Worm (Caenorhabditis elegans) whole organism, early embryonic: ENCODE results near the gene ZK328.6.
A peak's percentile ranks its signal among the peaks of the same experiment; 100 is the strongest.

Experiments
- B0310.2 ChIP-seq: sonication (generic microtip); optimal IDR thresholded peaks from 2 replicates; lab custom pipeline; 2016; ENCODE audit warnings: mild to moderate bottlenecking, missing genetic modification characterization, missing compliant biosample characterization
- F13C5.2 ChIP-seq: sonication (generic microtip); optimal IDR thresholded peaks from 2 replicates; lab custom pipeline; 2017; ENCODE audit warnings: mild to moderate bottlenecking, missing genetic modification characterization, inconsistent platforms, missing compliant biosample characterization
- aly-1 ChIP-seq: sonication (generic microtip); optimal IDR thresholded peaks from 2 replicates; lab custom pipeline; 2016; ENCODE audit warnings: missing genetic modification characterization, missing compliant biosample characterization
- ama-1 ChIP-seq: fragments of 150-350 bp; optimal IDR thresholded peaks from 2 replicates; lab custom pipeline; 2014
- ceh-13 ChIP-seq: fragments of 200-800 bp; sonication (Bioruptor generic); optimal IDR thresholded peaks from 2 replicates; lab custom pipeline; 2018; ENCODE audit warnings: mild to moderate bottlenecking, missing genetic modification characterization, missing compliant biosample characterization
- ceh-36 ChIP-seq: sonication (generic microtip); optimal IDR thresholded peaks from 2 replicates; lab custom pipeline; 2016; ENCODE audit warnings: missing genetic modification characterization, inconsistent platforms, missing compliant biosample characterization
- ets-7 ChIP-seq: sonication (generic microtip); optimal IDR thresholded peaks from 2 replicates; lab custom pipeline; 2016; ENCODE audit warnings: missing genotype, missing genetic modification characterization, missing compliant biosample characterization
- flt-1 ChIP-seq: fragments of 200-800 bp; sonication (Bioruptor generic); IDR thresholded peaks from 2 replicates; pipeline ENCODE4 v1.3.6; 2022; ENCODE audit warnings: missing genetic modification characterization, missing compliant biosample characterization
- hmbx-1 ChIP-seq: sonication (generic microtip); optimal IDR thresholded peaks from 2 replicates; lab custom pipeline; 2016; ENCODE audit warnings: mild to moderate bottlenecking, missing genetic modification characterization, missing compliant biosample characterization
- hmg-4 ChIP-seq: fragments of 200-800 bp; sonication (Bioruptor generic); optimal IDR thresholded peaks from 2 replicates; lab custom pipeline; 2018; ENCODE audit warnings: mild to moderate bottlenecking, missing genetic modification characterization, missing compliant biosample characterization
- hnd-1 ChIP-seq: sonication (generic microtip); optimal IDR thresholded peaks from 2 replicates; lab custom pipeline; 2016; ENCODE audit warnings: missing genetic modification characterization, missing compliant biosample characterization
- pes-1 ChIP-seq: fragments of 200-800 bp; sonication (Bioruptor generic); IDR thresholded peaks from 2 replicates; pipeline ENCODE4 v1.3.6; 2022; ENCODE audit warnings: missing genetic modification reagents, missing genetic modification characterization, missing compliant biosample characterization
- scrt-1 ChIP-seq: fragments of 200-800 bp; sonication (Bioruptor generic); IDR thresholded peaks from 2 replicates; pipeline ENCODE4 v1.3.6; 2022; ENCODE audit warnings: missing genetic modification characterization, missing compliant biosample characterization
- sea-1 ChIP-seq: fragments of 200-800 bp; sonication (Bioruptor generic); conservative IDR thresholded peaks from 2 replicates; pipeline ENCODE4 v1.3.6; 2022; ENCODE audit warnings: missing genetic modification characterization, missing compliant biosample characterization
- tbx-11 ChIP-seq: fragments of 200-800 bp; sonication (Bioruptor generic); IDR thresholded peaks from 2 replicates; pipeline ENCODE4 v1.3.6; 2022; ENCODE audit warnings: missing genetic modification characterization, missing compliant biosample characterization
- tbx-37 ChIP-seq: fragments of 200-800 bp; sonication (Bioruptor generic); conservative IDR thresholded peaks from 2 replicates; pipeline ENCODE4 v1.3.6; 2022; ENCODE audit warnings: missing genetic modification reagents, missing genetic modification characterization, missing compliant biosample characterization
- tra-4 ChIP-seq: sonication (generic microtip); optimal IDR thresholded peaks from 2 replicates; lab custom pipeline; 2017; ENCODE audit warnings: missing genetic modification characterization, missing compliant biosample characterization

ZK328.6 gene

DNA sequence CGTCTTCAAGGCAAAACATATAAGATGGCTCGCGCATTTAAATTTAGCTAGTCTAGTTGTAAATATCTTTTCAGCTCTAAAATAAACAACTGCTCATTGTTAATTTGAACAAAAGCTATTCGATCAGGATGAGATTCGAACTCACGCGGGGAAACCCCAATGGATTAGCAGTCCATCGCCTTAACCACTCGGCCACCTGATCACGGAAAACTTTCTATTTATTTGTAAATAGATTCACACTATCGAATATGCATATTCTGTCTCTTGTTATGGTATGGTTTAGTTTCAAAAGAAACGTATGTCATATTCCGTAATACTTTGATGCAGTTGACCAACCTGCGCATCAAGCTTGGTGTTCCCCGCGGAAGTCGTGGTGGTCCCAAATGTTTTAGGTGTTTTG lies 25.8 kb upstream of the ZK328.6 start:
- TF ChIP-seq hmbx-1 (tag; lab: Kevin White, UChicago) (no peak), pes-1 (GFP tag; lab: Robert Waterston, UW) (no peak), flt-1 (GFP tag; lab: Robert Waterston, UW) (no peak), aly-1 (tag; lab: Kevin White, UChicago) (no peak), B0310.2 (tag; lab: Kevin White, UChicago) (no peak), F13C5.2 (tag; lab: Kevin White, UChicago) (no peak), ama-1 (lab: Kevin White, UChicago) (no peak), ets-7 (tag; lab: Kevin White, UChicago) (no peak), hmg-4 (GFP tag; lab: Kevin White, UChicago) (no peak), tbx-37 (GFP tag; lab: Robert Waterston, UW) (no peak), tra-4 (tag; lab: Kevin White, UChicago) (no peak)

DNA sequence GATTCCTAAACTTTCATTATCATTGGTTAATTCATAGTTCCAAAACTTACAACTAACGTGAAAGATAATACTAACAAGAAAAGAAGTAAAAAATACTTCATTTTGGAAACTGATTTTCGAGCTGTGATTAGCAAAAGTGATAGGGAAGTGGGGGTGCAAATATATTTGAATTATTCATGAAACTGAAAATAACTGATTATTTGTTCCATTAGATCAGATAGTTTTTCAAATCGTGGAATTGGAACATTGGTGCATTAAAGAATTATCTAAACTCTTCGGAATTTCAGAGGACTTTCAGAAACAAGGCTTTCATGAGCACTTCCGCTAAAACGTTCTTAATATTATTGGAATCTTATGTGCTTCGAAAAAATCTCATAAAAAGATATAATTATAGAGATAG lies 25.3 kb upstream of the ZK328.6 start, which contains the start of gene F40H6.5:
F40H6.5 (minus strand) TSS at position 101 of the 400 bp plus-strand sequence.
- TF ChIP-seq hmg-4 (GFP tag; lab: Kevin White, UChicago) (no peak), ceh-13 (GFP tag; lab: Kevin White, UChicago) (no peak), flt-1 (GFP tag; lab: Robert Waterston, UW) (no peak), hmbx-1 (tag; lab: Kevin White, UChicago) (no peak), tra-4 (tag; lab: Kevin White, UChicago) (no peak), scrt-1 (GFP tag; lab: Robert Waterston, UW) (no peak), sea-1 (GFP tag; lab: Robert Waterston, UW) (no peak), tbx-11 (GFP tag; lab: Robert Waterston, UW) (no peak), pes-1 (GFP tag; lab: Robert Waterston, UW) (no peak), ama-1 (lab: Kevin White, UChicago) (no peak), ceh-36 (no peak), ets-7 (tag; lab: Kevin White, UChicago) (no peak), B0310.2 (tag; lab: Kevin White, UChicago) (no peak), aly-1 (tag; lab: Kevin White, UChicago) (no peak), F13C5.2 (tag; lab: Kevin White, UChicago) (no peak), hnd-1 (no peak)

DNA sequence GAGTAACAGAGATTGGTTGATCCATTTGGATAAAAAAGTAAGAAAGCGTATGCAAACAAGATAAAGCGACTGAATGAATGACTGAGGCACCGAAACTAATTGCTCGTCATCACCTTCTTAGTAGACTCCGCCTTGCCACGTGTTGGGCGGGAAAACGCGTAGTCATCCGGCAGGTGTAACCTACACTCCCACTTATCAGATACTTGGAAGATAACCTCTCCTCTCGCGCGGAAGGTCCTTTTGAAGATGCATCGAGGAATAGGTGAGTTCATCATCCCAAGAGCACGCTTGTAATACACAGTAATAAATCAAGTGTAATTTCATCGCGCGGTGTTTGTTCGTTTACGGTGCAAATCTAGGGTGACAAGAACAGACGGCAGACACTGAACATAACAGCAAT lies 16.5 kb upstream of the ZK328.6 start, which contains the start of gene tbx-11:
tbx-11 (minus strand) TSS at position 101 of the 400 bp plus-strand sequence.
- TF ChIP-seq flt-1 (GFP tag; lab: Robert Waterston, UW) (no peak), ets-7 (tag; lab: Kevin White, UChicago) (no peak), B0310.2 (tag; lab: Kevin White, UChicago) (no peak), hmbx-1 (tag; lab: Kevin White, UChicago) (no peak), scrt-1 (GFP tag; lab: Robert Waterston, UW) (no peak), tra-4 (tag; lab: Kevin White, UChicago) (no peak), tbx-37 (GFP tag; lab: Robert Waterston, UW) (no peak), pes-1 (GFP tag; lab: Robert Waterston, UW) (no peak), aly-1 (tag; lab: Kevin White, UChicago) (no peak), ceh-13 (GFP tag; lab: Kevin White, UChicago) (no peak)

DNA sequence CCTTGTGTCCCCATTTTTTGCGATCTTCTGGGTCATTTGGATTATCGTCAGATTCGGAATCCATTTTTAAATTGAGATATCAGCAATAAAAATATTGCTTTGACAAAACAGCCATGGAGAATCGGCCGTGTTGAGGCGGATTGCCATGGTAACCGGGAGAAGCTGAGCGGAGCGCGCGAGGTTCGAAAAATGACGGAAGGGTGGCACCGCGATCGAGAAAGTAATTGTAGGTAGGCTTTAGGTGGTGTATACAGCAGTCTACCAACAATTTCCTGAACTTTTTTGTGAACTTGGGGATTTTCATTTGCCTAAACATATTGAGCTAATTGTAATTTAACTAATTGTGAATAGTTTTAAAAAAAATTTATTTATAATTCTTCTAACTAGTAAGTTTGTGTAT lies 9.0 kb upstream of the ZK328.6 start, which contains the start of gene ift-139:
ift-139 (minus strand) TSS at position 101 of the 400 bp plus-strand sequence.
- TF ChIP-seq ama-1 (lab: Kevin White, UChicago) (no peak), flt-1 (GFP tag; lab: Robert Waterston, UW) (no peak), pes-1 (GFP tag; lab: Robert Waterston, UW) (no peak), ets-7 (tag; lab: Kevin White, UChicago) (no peak), F13C5.2 (tag; lab: Kevin White, UChicago) (no peak), tbx-11 (GFP tag; lab: Robert Waterston, UW) (no peak), sea-1 (GFP tag; lab: Robert Waterston, UW) (no peak)

DNA sequence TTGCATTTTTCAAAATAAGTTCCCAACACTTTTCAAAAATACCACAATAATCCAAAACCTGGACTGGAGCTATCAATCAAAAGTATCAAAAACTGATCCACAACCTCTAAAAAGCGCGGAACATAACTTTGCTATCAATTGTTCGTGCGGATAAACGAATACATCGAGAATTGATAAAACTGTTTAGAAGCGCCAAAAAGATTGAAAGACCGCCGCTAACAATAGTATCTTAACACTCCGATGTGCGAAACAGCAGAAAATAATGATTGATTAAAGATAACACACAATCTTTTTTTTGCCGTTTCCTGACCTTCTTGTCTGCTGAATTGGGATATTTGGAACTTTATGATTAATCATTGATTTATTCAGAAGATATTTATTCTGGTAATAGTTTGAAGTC lies 2.0 kb downstream of the ZK328.6 start, which contains the start of gene tbx-7:
tbx-7 (minus strand) TSS at position 101 of the 400 bp plus-strand sequence.
- TF ChIP-seq ets-7 (tag; lab: Kevin White, UChicago): no peak
- TF ChIP-seq hmg-4 (GFP tag; lab: Kevin White, UChicago): no peak
- TF ChIP-seq hmbx-1 (tag; lab: Kevin White, UChicago): no peak
- no peak for TF ChIP-seq F13C5.2 (tag; lab: Kevin White, UChicago)
- no peak for TF ChIP-seq ama-1 (lab: Kevin White, UChicago)
- no peak for TF ChIP-seq scrt-1 (GFP tag; lab: Robert Waterston, UW)
- no peak for TF ChIP-seq tra-4 (tag; lab: Kevin White, UChicago)
- no peak for TF ChIP-seq B0310.2 (tag; lab: Kevin White, UChicago)
- TF ChIP-seq flt-1 (GFP tag; lab: Robert Waterston, UW): no peak
- no peak for TF ChIP-seq sea-1 (GFP tag; lab: Robert Waterston, UW)
- TF ChIP-seq ceh-36: no peak
- no peak for TF ChIP-seq aly-1 (tag; lab: Kevin White, UChicago)
- TF ChIP-seq tbx-11 (GFP tag; lab: Robert Waterston, UW): no peak
- TF ChIP-seq ceh-13 (GFP tag; lab: Kevin White, UChicago): no peak
- TF ChIP-seq tbx-37 (GFP tag; lab: Robert Waterston, UW): no peak
- TF ChIP-seq hnd-1: no peak

DNA sequence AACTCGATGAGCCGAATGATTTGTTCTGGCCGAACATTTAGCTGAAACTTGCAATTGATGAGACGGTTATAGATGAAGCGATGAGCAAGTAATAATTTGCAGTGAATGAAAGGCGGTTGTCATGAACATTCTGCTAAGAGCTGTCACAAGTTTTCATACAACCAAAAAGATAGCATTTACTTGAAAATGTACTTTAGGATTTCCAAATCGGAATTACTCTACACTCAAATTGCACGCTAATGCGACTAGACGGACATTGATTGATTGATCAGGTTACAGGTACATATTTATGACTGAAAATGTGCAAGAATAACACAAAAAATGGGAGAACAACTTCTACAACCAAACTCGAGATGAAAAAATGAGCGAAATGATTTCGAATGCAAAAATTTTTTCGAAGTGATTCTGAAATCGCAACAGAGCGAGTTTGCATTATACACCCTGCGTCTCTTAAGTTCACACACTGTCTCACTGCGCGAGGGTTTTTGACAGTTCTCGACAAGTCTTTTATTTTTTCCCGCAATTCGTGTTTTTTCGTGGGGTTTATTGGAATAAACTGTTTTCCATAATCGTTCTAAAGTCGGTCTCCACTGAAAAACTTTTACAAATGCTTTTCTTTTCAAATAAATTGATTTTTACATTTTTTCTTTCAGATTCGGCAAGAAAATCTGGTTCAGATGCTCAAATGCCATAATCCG lies 10.7 kb downstream of the ZK328.6 start, which contains the start of the genes npp-10 and cyk-3:
npp-10 (minus strand) TSS at position 51 of the 698 bp plus-strand sequence.
cyk-3 (plus strand) TSS at position 648 of the 698 bp plus-strand sequence.
- 0 out of 2 replicates have a peak, but pooled peaks have one; percentile 35 for TF ChIP-seq tbx-11 (GFP tag; lab: Robert Waterston, UW)
- no peak for TF ChIP-seq ama-1 (lab: Kevin White, UChicago)
